Worm (Caenorhabditis elegans) whole organism, L4/young adult: ENCODE measurements around the gene sri-19.

ENCODE experiments used
- W03F9.2 ChIP-seq: fragments of 150-350 bp; optimal IDR thresholded peaks from 2 replicates; lab custom pipeline; 2014; ENCODE audit warnings: missing biosample characterization, missing genetic modification characterization
- him-1 ChIP-seq: sonication (generic microtip); optimal IDR thresholded peaks from 2 replicates; lab custom pipeline; 2016; ENCODE audit warnings: missing genotype, missing genetic modification reagents, missing genetic modification characterization, missing compliant biosample characterization

- TF ChIP-seq W03F9.2 (tag; lab: Kevin White, UChicago) = peak; percentile 8
- TF ChIP-seq him-1 = peak; percentile 11
Observed at ce11 chrIV:10933777-10934546, 24.2 kb upstream of the sri-19 start.
